Fruit fly (Drosophila melanogaster): ENCODE data around the gene CG34281.

Gene CG34281

dm6 chr3R:17616541-17616940 is 3.9 kb downstream of the CG34281 start:
- TF ChIP-seq CG14655 (GFP tag; optimal IDR thresholded peaks at IDR 0.05) (peak; percentile 9), Snoo (tag; optimal IDR thresholded peaks at IDR 0.05) (no peak), Pif1A (GFP tag; optimal IDR thresholded peaks at IDR 0.05) (no peak), Ets98B (GFP tag; IDR thresholded peaks at IDR 0.05) (no peak), CG12605 (GFP tag; IDR thresholded peaks at IDR 0.05) (no peak), D1 (tag; optimal IDR thresholded peaks at IDR 0.05) (no peak), CG4496 (GFP tag; IDR thresholded peaks at IDR 0.05) (0 out of 3 replicates have a peak, but pooled peaks have one; percentile 19), CG15710 (tag; optimal IDR thresholded peaks at IDR 0.05) (no peak), rn (GFP tag; IDR thresholded peaks at IDR 0.05) (no peak), CG8301 (tag; optimal IDR thresholded peaks at IDR 0.05) (no peak)

dm6 chr3R:17617121-17617975 is 4.7 kb downstream of the CG34281 start:
- TF ChIP-seq CG4496 (GFP tag; IDR thresholded peaks at IDR 0.05): no peak
- TF ChIP-seq CG9948 (tag; optimal IDR thresholded peaks at IDR 0.05): no peak
- TF ChIP-seq CG17806 (tag; optimal IDR thresholded peaks at IDR 0.05): peak; percentile 20
- TF ChIP-seq D1 (tag; optimal IDR thresholded peaks at IDR 0.05): peak; percentile 48
- TF ChIP-seq CG8301 (tag; optimal IDR thresholded peaks at IDR 0.05): no peak
- peak; percentile 45 for TF ChIP-seq Pif1A (GFP tag; optimal IDR thresholded peaks at IDR 0.05)
- TF ChIP-seq CG13204 (GFP tag; optimal IDR thresholded peaks at IDR 0.05): no peak
- TF ChIP-seq CG32121 (GFP tag; IDR thresholded peaks at IDR 0.05): no peak
- TF ChIP-seq CG15710 (tag; optimal IDR thresholded peaks at IDR 0.05): no peak
- no peak for TF ChIP-seq CG34367 (tag; optimal IDR thresholded peaks at IDR 0.05)

- TF ChIP-seq CG12605 (GFP tag; IDR thresholded peaks at IDR 0.05) (no peak), CG10348 (GFP tag; IDR thresholded peaks at IDR 0.05) (no peak), CG32121 (GFP tag; IDR thresholded peaks at IDR 0.05) (peak; percentile 10; the same call in 1 of the 2 replicates), CG17806 (tag; optimal IDR thresholded peaks at IDR 0.05) (no peak), CG8159 (tag; optimal IDR thresholded peaks at IDR 0.05) (no peak), CG14655 (GFP tag; optimal IDR thresholded peaks at IDR 0.05) (no peak), CG4496 (GFP tag; IDR thresholded peaks at IDR 0.05) (no peak), CG15710 (tag; optimal IDR thresholded peaks at IDR 0.05) (no peak), gl (tag; optimal IDR thresholded peaks at IDR 0.05) (no peak), rn (GFP tag; IDR thresholded peaks at IDR 0.05) (no peak), Ets98B (GFP tag; IDR thresholded peaks at IDR 0.05) (peak; percentile 30; the same call in 1 of the 2 replicates)
Observed at dm6 chr3R:17617976-17618308, 5.3 kb downstream of the CG34281 start.

dm6 chr3R:17618699-17619150 is 6.0 kb downstream of the CG34281 start, which contains the start of the genes CG14324 and CG14326:
TSS of gene CG14324 (minus strand) at chr3R:17618799.
TSS of gene CG14326 (plus strand) at chr3R:17619100.
- TF ChIP-seq EcR (GFP tag; optimal IDR thresholded peaks at IDR 0.05) (no peak), CG9948 (tag; optimal IDR thresholded peaks at IDR 0.05) (no peak), CG10348 (GFP tag; IDR thresholded peaks at IDR 0.05) (no peak), CG32121 (GFP tag; IDR thresholded peaks at IDR 0.05) (no peak), CG13204 (GFP tag; optimal IDR thresholded peaks at IDR 0.05) (no peak), Pif1A (GFP tag; optimal IDR thresholded peaks at IDR 0.05) (no peak), CG8159 (tag; optimal IDR thresholded peaks at IDR 0.05) (no peak), CG34367 (tag; optimal IDR thresholded peaks at IDR 0.05) (no peak), CG14655 (GFP tag; optimal IDR thresholded peaks at IDR 0.05) (no peak), rn (GFP tag; IDR thresholded peaks at IDR 0.05) (no peak), CG8301 (tag; optimal IDR thresholded peaks at IDR 0.05) (no peak), CG17806 (tag; optimal IDR thresholded peaks at IDR 0.05) (no peak), CG12605 (GFP tag; IDR thresholded peaks at IDR 0.05) (no peak), Snoo (tag; optimal IDR thresholded peaks at IDR 0.05) (no peak), D1 (tag; optimal IDR thresholded peaks at IDR 0.05) (no peak), Ets98B (GFP tag; IDR thresholded peaks at IDR 0.05) (no peak), Pif1B (GFP tag; optimal IDR thresholded peaks at IDR 0.05) (no peak), fd96Ca (GFP tag; IDR thresholded peaks at IDR 0.05) (no peak), CG15710 (tag; optimal IDR thresholded peaks at IDR 0.05) (no peak)

- TF ChIP-seq Pif1B (GFP tag; optimal IDR thresholded peaks at IDR 0.05) (peak; percentile 82), CG8301 (tag; optimal IDR thresholded peaks at IDR 0.05) (peak; percentile 66), CG15710 (tag; optimal IDR thresholded peaks at IDR 0.05) (peak; percentile 55), rn (GFP tag; IDR thresholded peaks at IDR 0.05) (peak; percentile 58; the same call in 1 of the 2 replicates), CG4496 (GFP tag; IDR thresholded peaks at IDR 0.05) (peak; percentile 83), CG8159 (tag; optimal IDR thresholded peaks at IDR 0.05) (peak; percentile 68), Snoo (tag; optimal IDR thresholded peaks at IDR 0.05) (peak; percentile 47), CG10348 (GFP tag; IDR thresholded peaks at IDR 0.05) (no peak), gl (tag; optimal IDR thresholded peaks at IDR 0.05) (peak; percentile 87), CG12605 (GFP tag; IDR thresholded peaks at IDR 0.05) (peak; percentile 98), CG17806 (tag; optimal IDR thresholded peaks at IDR 0.05) (peak; percentile 55), CG9948 (tag; optimal IDR thresholded peaks at IDR 0.05) (peak; percentile 36), D1 (tag; optimal IDR thresholded peaks at IDR 0.05) (peak; percentile 45), EcR (GFP tag; optimal IDR thresholded peaks at IDR 0.05) (peak; percentile 46), CG34367 (tag; optimal IDR thresholded peaks at IDR 0.05) (peak; percentile 30), CG32121 (GFP tag; IDR thresholded peaks at IDR 0.05) (peak; percentile 55), fd96Ca (GFP tag; IDR thresholded peaks at IDR 0.05) (peak; percentile 64), CG14655 (GFP tag; optimal IDR thresholded peaks at IDR 0.05) (peak; percentile 62), Pif1A (GFP tag; optimal IDR thresholded peaks at IDR 0.05) (peak; percentile 61), CG13204 (GFP tag; optimal IDR thresholded peaks at IDR 0.05) (peak; percentile 39), Ets98B (GFP tag; IDR thresholded peaks at IDR 0.05) (peak; percentile 79)
Observed at dm6 chr3R:17619726-17620282, 7.1 kb downstream of the CG34281 start.
